Worm (Caenorhabditis elegans): ENCODE measurements around the gene F13H10.6.

ce11 chrIV:10970767-10971166 is 38.3 kb upstream of the F13H10.6 start:
- TF ChIP-seq zag-1 (tag; optimal IDR thresholded peaks at IDR 0.05) = no peak
- TF ChIP-seq snpc-4 (tag; optimal IDR thresholded peaks at IDR 0.05) = no peak
- TF ChIP-seq nhr-77 (tag; optimal IDR thresholded peaks at IDR 0.05) = no peak
- TF ChIP-seq unc-62 (GFP tag; optimal IDR thresholded peaks at IDR 0.05 in 1 of 2) = no peak
- TF ChIP-seq unc-62 (tag; optimal IDR thresholded peaks at IDR 0.05) = no peak
